Worm (Caenorhabditis elegans): ENCODE measurements around the gene Y57A10A.14.

DNA sequence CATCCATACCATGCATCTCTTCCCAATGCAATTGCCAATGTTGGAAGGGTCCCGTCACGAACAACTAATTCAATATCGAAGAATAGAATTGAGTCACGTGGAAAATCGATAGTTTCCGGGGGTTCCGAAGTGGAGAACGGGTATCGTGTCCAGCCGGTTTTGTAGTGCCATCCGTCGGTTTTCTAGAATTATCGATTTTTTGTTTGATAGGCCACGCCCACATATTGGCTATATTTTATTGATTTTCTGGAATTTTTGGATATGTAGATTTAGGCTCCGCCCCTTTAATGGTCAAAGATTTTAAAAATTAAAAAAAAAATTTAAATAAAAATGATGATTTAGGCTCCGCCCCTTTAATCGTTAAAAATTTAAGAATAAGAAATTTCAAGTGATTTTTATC, 13.5 kb downstream of the Y57A10A.14 start:
- TF ChIP-seq nhr-23 (tag; optimal IDR thresholded peaks at IDR 0.05): no peak
- no peak for TF ChIP-seq elt-3 (tag; optimal IDR thresholded peaks at IDR 0.05)
- TF ChIP-seq alr-1 (tag; optimal IDR thresholded peaks at IDR 0.05): no peak
- TF ChIP-seq sma-9 (GFP tag; optimal IDR thresholded peaks at IDR 0.05): no peak
- TF ChIP-seq sma-9 (tag; optimal IDR thresholded peaks at IDR 0.05): no peak
- no peak for TF ChIP-seq ama-1 (optimal IDR thresholded peaks at IDR 0.05)
